Worm (Caenorhabditis elegans) whole organism, midembryonic: ENCODE measurements around the gene cts-1.

ENCODE experiments used
- T22C8.4 ChIP-seq: fragments of 200-800 bp; sonication (Bioruptor generic); IDR thresholded peaks from 2 replicates; pipeline ENCODE4 v1.3.6; 2022; ENCODE audit warnings: missing genetic modification characterization, missing compliant biosample characterization
- cog-1 ChIP-seq: sonication (generic microtip); optimal IDR thresholded peaks from 2 replicates; lab custom pipeline; 2016; ENCODE audit warnings: missing genetic modification characterization, missing compliant biosample characterization
- flt-1 ChIP-seq: fragments of 200-800 bp; sonication (Bioruptor generic); IDR thresholded peaks from 2 replicates; pipeline ENCODE4 v1.3.6; 2022; ENCODE audit warnings: missing genetic modification characterization, missing compliant biosample characterization
- klf-2 ChIP-seq: fragments of 200-800 bp; sonication (Bioruptor generic); conservative IDR thresholded peaks from 2 replicates; pipeline ENCODE4 v1.3.6; 2022; ENCODE audit warnings: missing genetic modification reagents, missing genetic modification characterization, missing compliant biosample characterization
- med-1 ChIP-seq: sonication (generic microtip); optimal IDR thresholded peaks from 2 replicates; lab custom pipeline; 2017; ENCODE audit warnings: missing genetic modification characterization, mild to moderate bottlenecking, missing compliant biosample characterization, antibody characterized with exemption, missing genetic modification reagents; ENCODE audit not compliant: insufficient read depth
- ref-1 ChIP-seq: fragments of 200-800 bp; sonication (Bioruptor generic); conservative IDR thresholded peaks from 2 replicates; pipeline ENCODE4 v1.3.6; 2022; ENCODE audit warnings: missing genetic modification reagents, missing genetic modification characterization, missing compliant biosample characterization
- ztf-23 ChIP-seq: fragments of 200-800 bp; sonication (Bioruptor generic); IDR thresholded peaks from 2 replicates; pipeline ENCODE4 v1.3.6; 2022; ENCODE audit warnings: missing genetic modification reagents, missing genetic modification characterization, missing compliant biosample characterization
- ztf-29 ChIP-seq: fragments of 200-800 bp; sonication (Bioruptor generic); IDR thresholded peaks from 2 replicates; pipeline ENCODE4 v1.3.6; 2022; ENCODE audit warnings: missing genetic modification reagents, missing genetic modification characterization, missing compliant biosample characterization

- TF ChIP-seq flt-1 (GFP tag; lab: Robert Waterston, UW): no peak
- no peak for TF ChIP-seq ref-1
- no peak for TF ChIP-seq ztf-23
- no peak for TF ChIP-seq T22C8.4
- no peak for TF ChIP-seq ztf-29 (GFP tag; lab: Robert Waterston, UW)
- TF ChIP-seq cog-1 (tag; lab: Kevin White, UChicago): no peak
- no peak for TF ChIP-seq klf-2 (GFP tag; lab: Robert Waterston, UW)
- TF ChIP-seq med-1 (GFP tag; lab: Kevin White, UChicago): no peak
Observed at ce11 chrIII:10181868-10182267, 34.6 kb downstream of the cts-1 start.
